Worm (Caenorhabditis elegans): Measurements from ENCODE around the gene srd-63.
A peak's percentile ranks its signal among the peaks of the same experiment; 100 is the strongest.

The srd-63 gene

DNA sequence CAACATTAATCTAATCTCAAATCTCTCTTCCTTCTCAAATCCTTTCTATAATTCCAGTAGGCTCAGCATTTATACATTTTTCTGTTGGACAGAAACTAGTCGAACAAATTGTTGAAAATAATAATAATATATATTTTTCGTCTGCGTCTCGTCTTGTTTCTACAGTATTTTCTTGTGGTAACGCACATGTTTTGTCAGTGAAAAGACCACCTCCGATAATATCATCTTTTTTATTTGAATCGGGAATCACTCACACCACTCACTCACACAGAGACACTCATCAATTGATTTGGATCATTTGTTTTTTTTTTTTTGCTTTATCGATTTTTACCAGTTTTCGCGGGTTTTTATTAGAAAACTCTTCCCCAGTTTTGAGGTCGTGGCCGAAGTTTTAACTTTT is 39.0 kb downstream of the srd-63 start:
- TF ChIP-seq unc-62 (GFP tag; optimal IDR thresholded peaks at IDR 0.05) (no peak), sptf-1 (tag; optimal IDR thresholded peaks at IDR 0.05) (no peak), pha-4 (tag; optimal IDR thresholded peaks at IDR 0.05) (no peak), tbx-8 (GFP tag; optimal IDR thresholded peaks at IDR 0.05) (no peak), mep-1 (tag; optimal IDR thresholded peaks at IDR 0.05) (no peak)

- TF ChIP-seq elt-3 (tag; optimal IDR thresholded peaks at IDR 0.05): no peak
- no peak for TF ChIP-seq cnd-1 (tag; optimal IDR thresholded peaks at IDR 0.05)
- TF ChIP-seq unc-62 (GFP tag; optimal IDR thresholded peaks at IDR 0.05): peak; percentile 12
- TF ChIP-seq hlh-1 (tag; optimal IDR thresholded peaks at IDR 0.05): peak; percentile 39
- peak; percentile 67 for TF ChIP-seq unc-120 (tag; optimal IDR thresholded peaks at IDR 0.05; ENCODE audit: poor library complexity, severe bottlenecking)
- TF ChIP-seq nhr-2 (tag; optimal IDR thresholded peaks at IDR 0.05): no peak
- TF ChIP-seq nhr-28 (tag; optimal IDR thresholded peaks at IDR 0.05): no peak
- TF ChIP-seq sem-2 (GFP tag; optimal IDR thresholded peaks at IDR 0.05): no peak
- no peak for TF ChIP-seq nhr-76 (tag; optimal IDR thresholded peaks at IDR 0.05)
- no peak for TF ChIP-seq ham-2 (GFP tag; optimal IDR thresholded peaks at IDR 0.05)
Observed at ce11 chrV:16352282-16352681, 41.3 kb downstream of the srd-63 start.

- TF ChIP-seq unc-39 (tag; optimal IDR thresholded peaks at IDR 0.05) (no peak), ceh-39 (tag; optimal IDR thresholded peaks at IDR 0.05) (no peak)
Observed at ce11 chrV:16351757-16352156, 41.9 kb downstream of the srd-63 start.

DNA sequence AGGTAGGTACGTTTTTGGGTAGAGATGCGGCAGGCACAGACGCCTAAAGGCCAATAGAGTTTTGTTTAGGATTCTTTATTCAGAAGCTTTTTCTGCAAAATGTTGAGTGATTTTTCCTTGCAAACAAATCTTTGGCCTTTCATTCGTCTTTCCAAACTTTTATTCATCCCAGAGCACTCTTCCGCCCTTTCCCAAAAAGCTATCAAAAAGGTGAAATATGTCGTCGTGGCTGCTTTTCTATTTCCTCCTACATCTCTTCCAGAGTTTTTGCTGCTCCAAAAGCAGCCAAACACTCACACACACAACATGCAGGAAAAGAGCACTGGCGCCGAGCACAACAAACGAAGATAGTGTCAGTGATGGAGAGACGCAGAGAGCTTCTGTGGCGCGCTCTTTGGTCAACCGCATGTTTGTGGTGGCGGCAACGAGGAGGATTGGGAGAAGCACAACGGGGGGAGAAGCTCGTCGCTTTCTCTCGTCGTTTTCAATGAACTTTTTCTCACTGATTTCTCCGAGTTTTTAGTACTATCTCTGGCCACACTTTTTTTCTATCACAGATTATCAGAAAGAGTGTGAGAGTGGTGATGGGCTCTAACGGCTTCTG is 42.8 kb downstream of the srd-63 start:
- no peak for TF ChIP-seq pha-4 (tag; optimal IDR thresholded peaks at IDR 0.05)
- no peak for TF ChIP-seq blmp-1 (tag; optimal IDR thresholded peaks at IDR 0.05)
- no peak for TF ChIP-seq cnd-1 (tag; optimal IDR thresholded peaks at IDR 0.05)
- TF ChIP-seq ces-1 (GFP tag; optimal IDR thresholded peaks at IDR 0.05): no peak
- TF ChIP-seq unc-120 (tag; optimal IDR thresholded peaks at IDR 0.05; ENCODE audit: poor library complexity, severe bottlenecking): peak; percentile 77
- TF ChIP-seq elt-1 (tag; optimal IDR thresholded peaks at IDR 0.05; ENCODE audit: borderline replicate concordance, insufficient read depth): no peak
- TF ChIP-seq mep-1 (tag; optimal IDR thresholded peaks at IDR 0.05): peak; percentile 0
- TF ChIP-seq tbx-8 (GFP tag; optimal IDR thresholded peaks at IDR 0.05): no peak
- no peak for TF ChIP-seq ceh-39 (tag; optimal IDR thresholded peaks at IDR 0.05)
- TF ChIP-seq drap-1 (GFP tag; optimal IDR thresholded peaks at IDR 0.05): peak; percentile 33
- TF ChIP-seq lsy-2 (tag; optimal IDR thresholded peaks at IDR 0.05): no peak
- no peak for TF ChIP-seq nhr-2 (tag; optimal IDR thresholded peaks at IDR 0.05)
- no peak for TF ChIP-seq ceh-83 (GFP tag; optimal IDR thresholded peaks at IDR 0.05)

ce11 chrV:16350061-16350460 is 43.6 kb downstream of the srd-63 start:
- no peak for TF ChIP-seq lin-32 (GFP tag; optimal IDR thresholded peaks at IDR 0.05)
- no peak for TF ChIP-seq ham-2 (GFP tag; optimal IDR thresholded peaks at IDR 0.05)
- no peak for TF ChIP-seq drap-1 (GFP tag; optimal IDR thresholded peaks at IDR 0.05)
- no peak for TF ChIP-seq nhr-237 (tag; optimal IDR thresholded peaks at IDR 0.05)

DNA sequence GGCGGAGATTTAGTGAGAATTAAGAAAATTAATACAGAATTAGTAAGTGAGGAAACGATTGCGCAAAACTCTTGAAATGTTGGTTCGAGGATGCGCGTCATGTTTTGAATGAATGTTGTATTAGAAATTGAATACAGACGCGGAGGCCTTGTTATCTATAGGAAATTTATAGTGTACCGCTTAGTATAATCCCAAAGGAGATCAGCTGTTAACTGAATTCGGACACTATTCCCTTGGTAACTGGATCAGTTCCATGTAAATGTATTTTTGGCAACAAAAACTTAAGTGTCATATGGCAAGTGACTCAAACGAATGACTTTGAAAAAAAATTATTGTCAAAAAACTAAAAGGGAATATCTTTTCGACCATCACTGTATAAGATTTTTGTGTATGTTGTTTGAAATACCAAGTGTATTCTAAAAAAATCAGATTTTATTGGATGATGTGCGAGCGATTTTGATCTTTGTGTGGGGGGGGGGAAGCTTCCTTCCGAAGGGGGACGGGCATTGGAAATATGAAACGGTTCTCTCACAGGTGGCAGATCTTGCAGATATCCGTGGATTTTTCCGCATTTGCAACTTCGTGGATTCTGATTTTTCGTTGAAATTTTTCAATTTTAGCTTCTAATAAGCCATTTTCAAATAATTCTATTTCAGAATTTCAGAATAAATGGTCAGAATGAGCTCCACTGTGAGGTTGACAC is 47.1 kb downstream of the srd-63 start, which contains the start of the genes W08G11.5 and W08G11.1:
TSS of gene W08G11.5 (minus strand) at position 101 of the 703 bp plus-strand sequence.
TSS of gene W08G11.1 (plus strand) at position 653 of the 703 bp plus-strand sequence.
- TF ChIP-seq lin-32 (GFP tag; optimal IDR thresholded peaks at IDR 0.05) (no peak), snpc-4 (tag; optimal IDR thresholded peaks at IDR 0.05) (no peak), elt-1 (tag; optimal IDR thresholded peaks at IDR 0.05; ENCODE audit: borderline replicate concordance, insufficient read depth) (no peak), lsy-2 (tag; optimal IDR thresholded peaks at IDR 0.05) (no peak), nhr-28 (tag; optimal IDR thresholded peaks at IDR 0.05) (no peak), pha-4 (tag; optimal IDR thresholded peaks at IDR 0.05) (no peak), nhr-12 (tag; optimal IDR thresholded peaks at IDR 0.05) (no peak)

Data from whole organism, mixed stage, embryonic.